Worm (Caenorhabditis elegans) whole organism, late embryonic: ENCODE measurements around the gene F45E12.5.

ENCODE experiments used
- lin-11 ChIP-seq: fragments of 200-800 bp; sonication (Bioruptor generic); optimal IDR thresholded peaks from 2 replicates; lab custom pipeline; 2018; ENCODE audit warnings: mild to moderate bottlenecking, missing genetic modification characterization, missing compliant biosample characterization
- nfya-1 ChIP-seq: sonication (generic microtip); optimal IDR thresholded peaks from 2 replicates; lab custom pipeline; 2017; ENCODE audit warnings: missing genetic modification characterization, mild to moderate bottlenecking, missing compliant biosample characterization, antibody characterized with exemption, moderate library complexity
- nhr-11 ChIP-seq: fragments of 150-350 bp; optimal IDR thresholded peaks from 2 replicates; lab custom pipeline; 2014; ENCODE audit warnings: missing biosample characterization, missing genetic modification characterization
- pha-4 ChIP-seq: fragments of 150-350 bp; optimal IDR thresholded peaks from 2 replicates; lab custom pipeline; 2018; ENCODE audit warnings: missing biosample characterization, missing genetic modification reagents, missing genetic modification characterization
- unc-86 ChIP-seq: sonication (generic microtip); optimal IDR thresholded peaks from 2 replicates; lab custom pipeline; 2016; ENCODE audit warnings: missing genetic modification characterization, missing compliant biosample characterization

DNA sequence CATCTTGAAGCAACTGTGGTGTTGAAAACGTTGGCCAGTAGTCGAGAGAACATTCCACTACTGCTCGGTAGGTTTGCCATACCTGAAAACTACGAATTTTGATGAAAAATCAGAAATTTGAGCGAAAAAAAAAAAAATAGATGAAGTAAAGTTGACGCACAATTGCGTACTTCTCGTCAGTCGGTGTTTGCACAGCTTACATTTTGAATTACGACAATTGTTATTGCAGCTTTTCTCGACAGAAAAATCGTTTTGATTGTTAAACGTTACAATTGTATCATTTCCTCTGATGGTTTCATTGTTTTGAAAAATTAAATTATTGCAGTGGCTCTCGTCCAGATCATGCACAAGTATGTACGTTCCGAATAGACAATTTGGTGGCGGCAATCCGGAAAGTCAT lies at the start of gene F45E12.5, which contains the start of gene cnep-1:
- TF ChIP-seq unc-86 (tag; lab: Kevin White, UChicago), result no peak
- no peak for TF ChIP-seq nfya-1 (tag; lab: Kevin White, UChicago)
- TF ChIP-seq nhr-11 (tag; lab: Kevin White, UChicago), result no peak
- TF ChIP-seq pha-4, result no peak
- TF ChIP-seq lin-11 (tag; lab: Kevin White, UChicago), result no peak
